Worm (Caenorhabditis elegans) whole organism, early embryonic: ENCODE results near the gene cul-6.

ENCODE experiments used
- B0310.2 ChIP-seq: sonication (generic microtip); optimal IDR thresholded peaks from 2 replicates; lab custom pipeline; 2016; ENCODE audit warnings: mild to moderate bottlenecking, missing genetic modification characterization, missing compliant biosample characterization
- F13C5.2 ChIP-seq: sonication (generic microtip); optimal IDR thresholded peaks from 2 replicates; lab custom pipeline; 2017; ENCODE audit warnings: mild to moderate bottlenecking, missing genetic modification characterization, inconsistent platforms, missing compliant biosample characterization
- aly-1 ChIP-seq: sonication (generic microtip); optimal IDR thresholded peaks from 2 replicates; lab custom pipeline; 2016; ENCODE audit warnings: missing genetic modification characterization, missing compliant biosample characterization
- ama-1 ChIP-seq: fragments of 150-350 bp; optimal IDR thresholded peaks from 2 replicates; lab custom pipeline; 2014
- ceh-13 ChIP-seq: fragments of 200-800 bp; sonication (Bioruptor generic); optimal IDR thresholded peaks from 2 replicates; lab custom pipeline; 2018; ENCODE audit warnings: mild to moderate bottlenecking, missing genetic modification characterization, missing compliant biosample characterization
- ceh-36 ChIP-seq: sonication (generic microtip); optimal IDR thresholded peaks from 2 replicates; lab custom pipeline; 2016; ENCODE audit warnings: missing genetic modification characterization, inconsistent platforms, missing compliant biosample characterization
- ets-7 ChIP-seq: sonication (generic microtip); optimal IDR thresholded peaks from 2 replicates; lab custom pipeline; 2016; ENCODE audit warnings: missing genotype, missing genetic modification characterization, missing compliant biosample characterization
- flt-1 ChIP-seq: fragments of 200-800 bp; sonication (Bioruptor generic); IDR thresholded peaks from 2 replicates; pipeline ENCODE4 v1.3.6; 2022; ENCODE audit warnings: missing genetic modification characterization, missing compliant biosample characterization
- hmbx-1 ChIP-seq: sonication (generic microtip); optimal IDR thresholded peaks from 2 replicates; lab custom pipeline; 2016; ENCODE audit warnings: mild to moderate bottlenecking, missing genetic modification characterization, missing compliant biosample characterization
- hmg-4 ChIP-seq: fragments of 200-800 bp; sonication (Bioruptor generic); optimal IDR thresholded peaks from 2 replicates; lab custom pipeline; 2018; ENCODE audit warnings: mild to moderate bottlenecking, missing genetic modification characterization, missing compliant biosample characterization
- hnd-1 ChIP-seq: sonication (generic microtip); optimal IDR thresholded peaks from 2 replicates; lab custom pipeline; 2016; ENCODE audit warnings: missing genetic modification characterization, missing compliant biosample characterization
- pes-1 ChIP-seq: fragments of 200-800 bp; sonication (Bioruptor generic); IDR thresholded peaks from 2 replicates; pipeline ENCODE4 v1.3.6; 2022; ENCODE audit warnings: missing genetic modification reagents, missing genetic modification characterization, missing compliant biosample characterization
- scrt-1 ChIP-seq: fragments of 200-800 bp; sonication (Bioruptor generic); IDR thresholded peaks from 2 replicates; pipeline ENCODE4 v1.3.6; 2022; ENCODE audit warnings: missing genetic modification characterization, missing compliant biosample characterization
- sea-1 ChIP-seq: fragments of 200-800 bp; sonication (Bioruptor generic); conservative IDR thresholded peaks from 2 replicates; pipeline ENCODE4 v1.3.6; 2022; ENCODE audit warnings: missing genetic modification characterization, missing compliant biosample characterization
- tbx-11 ChIP-seq: fragments of 200-800 bp; sonication (Bioruptor generic); IDR thresholded peaks from 2 replicates; pipeline ENCODE4 v1.3.6; 2022; ENCODE audit warnings: missing genetic modification characterization, missing compliant biosample characterization
- tbx-37 ChIP-seq: fragments of 200-800 bp; sonication (Bioruptor generic); conservative IDR thresholded peaks from 2 replicates; pipeline ENCODE4 v1.3.6; 2022; ENCODE audit warnings: missing genetic modification reagents, missing genetic modification characterization, missing compliant biosample characterization
- tra-4 ChIP-seq: sonication (generic microtip); optimal IDR thresholded peaks from 2 replicates; lab custom pipeline; 2017; ENCODE audit warnings: missing genetic modification characterization, missing compliant biosample characterization

cul-6 gene

DNA sequence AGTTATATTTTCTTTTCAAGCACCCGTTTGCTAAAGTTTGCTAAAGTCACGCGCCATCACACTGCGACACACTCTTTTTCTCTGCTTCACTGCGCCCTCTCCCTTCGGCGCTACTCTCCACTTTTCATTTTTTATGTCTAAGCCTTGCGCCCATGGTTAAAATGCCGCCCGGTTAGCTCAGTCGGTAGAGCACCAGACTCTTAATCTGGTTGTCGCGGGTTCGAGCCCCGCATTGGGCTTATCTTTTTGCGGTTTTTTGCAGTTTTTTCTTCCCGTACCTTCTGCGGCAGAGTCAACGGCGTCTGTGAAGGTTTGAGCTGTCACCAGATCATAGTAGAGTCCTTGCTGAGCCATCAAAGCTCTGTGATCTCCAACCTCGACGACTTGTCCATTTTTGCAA, 4.3 kb upstream of the cul-6 start:
- TF ChIP-seq scrt-1 (GFP tag; lab: Robert Waterston, UW) = peak; percentile 73
- TF ChIP-seq tbx-37 = peak; percentile 67
- no peak for TF ChIP-seq hmbx-1 (tag; lab: Kevin White, UChicago)
- TF ChIP-seq ets-7 (tag; lab: Kevin White, UChicago) = peak; percentile 19
- TF ChIP-seq B0310.2 (tag; lab: Kevin White, UChicago) = no peak
- peak; percentile 48 for TF ChIP-seq F13C5.2
- TF ChIP-seq sea-1 (GFP tag; lab: Robert Waterston, UW) = peak; percentile 78
- TF ChIP-seq tbx-11 (GFP tag; lab: Robert Waterston, UW) = peak; percentile 83
- TF ChIP-seq flt-1 (GFP tag; lab: Robert Waterston, UW) = peak; percentile 52; the same call in 1 of the 2 replicates
- peak; percentile 21 for TF ChIP-seq ceh-13 (GFP tag; lab: Kevin White, UChicago)
- peak; percentile 55 for TF ChIP-seq hmg-4
- TF ChIP-seq ceh-36 (tag; lab: Kevin White, UChicago) = peak; percentile 66
- no peak for TF ChIP-seq aly-1 (tag; lab: Kevin White, UChicago)
- no peak for TF ChIP-seq tra-4
- peak; percentile 49 for TF ChIP-seq hnd-1 (tag; lab: Kevin White, UChicago)

- TF ChIP-seq hnd-1 (tag; lab: Kevin White, UChicago) (no peak), hmbx-1 (tag; lab: Kevin White, UChicago) (no peak), tbx-37 (no peak), ets-7 (tag; lab: Kevin White, UChicago) (no peak), aly-1 (tag; lab: Kevin White, UChicago) (no peak), flt-1 (GFP tag; lab: Robert Waterston, UW) (no peak), pes-1 (GFP tag; lab: Robert Waterston, UW) (no peak), scrt-1 (GFP tag; lab: Robert Waterston, UW) (no peak), F13C5.2 (no peak), tbx-11 (GFP tag; lab: Robert Waterston, UW) (no peak), ceh-36 (tag; lab: Kevin White, UChicago) (no peak), B0310.2 (tag; lab: Kevin White, UChicago) (no peak), sea-1 (GFP tag; lab: Robert Waterston, UW) (no peak), hmg-4 (no peak), ceh-13 (GFP tag; lab: Kevin White, UChicago) (no peak), ama-1 (no peak), tra-4 (no peak)
Observed at ce11 chrIV:12585966-12586365, 4.3 kb downstream of the cul-6 start, which contains the start of gene K08E7.8. TSS of gene K08E7.8 (minus strand) at chrIV:12586066.

DNA sequence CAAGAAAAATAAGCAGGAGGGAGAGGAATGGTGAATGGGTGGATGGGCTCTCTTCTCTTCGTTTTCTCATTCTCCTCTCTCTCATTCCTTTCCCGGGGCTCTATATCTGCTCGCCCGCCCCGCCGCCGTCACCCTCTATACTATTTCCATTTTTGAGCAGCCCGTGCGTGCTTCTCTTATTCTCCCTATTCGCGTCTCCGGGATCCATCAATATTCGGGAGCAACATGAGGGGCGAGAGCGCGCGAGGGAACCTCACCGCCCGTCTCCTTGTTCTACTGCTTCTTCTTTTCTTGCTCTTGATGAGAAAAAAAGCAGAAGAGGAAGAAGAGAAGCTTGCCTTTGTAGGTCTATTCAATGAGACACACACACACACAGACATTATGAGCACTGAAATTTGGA, 6.1 kb downstream of the cul-6 start:
- TF ChIP-seq scrt-1 (GFP tag; lab: Robert Waterston, UW) (no peak), sea-1 (GFP tag; lab: Robert Waterston, UW) (no peak), hmbx-1 (tag; lab: Kevin White, UChicago) (no peak), tbx-37 (no peak)

DNA sequence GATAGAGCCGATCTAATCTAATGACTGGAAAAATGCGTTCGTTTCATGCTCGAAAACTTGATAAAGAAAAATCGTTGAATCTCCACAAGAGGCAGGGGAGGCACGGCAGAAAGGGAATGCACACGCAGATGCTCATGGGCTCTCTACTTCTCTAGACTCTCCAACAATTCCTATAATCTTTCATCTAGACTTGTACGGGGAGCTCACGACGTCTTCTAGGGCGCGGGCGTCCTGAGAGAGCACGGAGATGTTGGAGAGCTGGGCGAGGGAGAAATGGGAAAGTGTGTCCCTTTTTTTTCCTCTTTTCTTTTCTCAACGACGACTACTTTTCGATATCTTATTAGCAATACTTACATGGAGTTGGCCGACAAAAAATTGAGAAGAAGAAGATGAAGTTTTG, 7.1 kb downstream of the cul-6 start:
- no peak for TF ChIP-seq B0310.2 (tag; lab: Kevin White, UChicago)
- no peak for TF ChIP-seq flt-1 (GFP tag; lab: Robert Waterston, UW)
- TF ChIP-seq hmg-4 = no peak
- TF ChIP-seq ets-7 (tag; lab: Kevin White, UChicago) = no peak
- TF ChIP-seq tra-4 = no peak
- TF ChIP-seq pes-1 (GFP tag; lab: Robert Waterston, UW) = no peak
- TF ChIP-seq scrt-1 (GFP tag; lab: Robert Waterston, UW) = no peak
- TF ChIP-seq aly-1 (tag; lab: Kevin White, UChicago) = no peak
- no peak for TF ChIP-seq hnd-1 (tag; lab: Kevin White, UChicago)
- no peak for TF ChIP-seq ceh-13 (GFP tag; lab: Kevin White, UChicago)
- TF ChIP-seq ama-1 = no peak
- TF ChIP-seq sea-1 (GFP tag; lab: Robert Waterston, UW) = no peak
- no peak for TF ChIP-seq tbx-37

DNA sequence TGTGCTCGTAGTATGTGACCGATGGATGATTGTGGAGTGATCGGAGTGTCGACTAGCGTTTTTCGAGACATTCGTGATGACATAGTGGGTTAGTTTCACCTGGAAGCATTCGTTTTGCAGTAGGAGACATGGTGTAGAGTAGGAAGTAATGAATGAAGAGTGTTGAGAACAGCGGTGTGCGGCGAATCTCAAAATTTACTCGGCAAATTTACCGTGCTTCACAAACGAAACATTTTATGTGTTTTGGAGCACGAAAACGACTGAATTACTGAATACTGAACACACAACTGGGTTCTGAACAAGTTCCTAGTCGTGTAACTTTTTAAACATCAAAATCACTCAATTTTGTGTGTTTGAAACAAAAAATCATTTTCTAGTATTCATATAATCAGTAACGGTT, 9.2 kb downstream of the cul-6 start, which contains the start of gene K08E7.6:
TSS of gene K08E7.6 (minus strand) at position 101 of the 400 bp plus-strand sequence.
- TF ChIP-seq F13C5.2 = no peak
- TF ChIP-seq hnd-1 (tag; lab: Kevin White, UChicago) = no peak
- TF ChIP-seq ceh-36 (tag; lab: Kevin White, UChicago) = no peak
- TF ChIP-seq ets-7 (tag; lab: Kevin White, UChicago) = no peak
- TF ChIP-seq tbx-37 = no peak
- no peak for TF ChIP-seq pes-1 (GFP tag; lab: Robert Waterston, UW)
- TF ChIP-seq hmbx-1 (tag; lab: Kevin White, UChicago) = no peak
- TF ChIP-seq tbx-11 (GFP tag; lab: Robert Waterston, UW) = no peak
- no peak for TF ChIP-seq aly-1 (tag; lab: Kevin White, UChicago)
- TF ChIP-seq hmg-4 = no peak
- TF ChIP-seq ceh-13 (GFP tag; lab: Kevin White, UChicago) = no peak
- no peak for TF ChIP-seq scrt-1 (GFP tag; lab: Robert Waterston, UW)
- no peak for TF ChIP-seq tra-4
- TF ChIP-seq flt-1 (GFP tag; lab: Robert Waterston, UW) = no peak
- TF ChIP-seq ama-1 = no peak
- no peak for TF ChIP-seq sea-1 (GFP tag; lab: Robert Waterston, UW)
- TF ChIP-seq B0310.2 (tag; lab: Kevin White, UChicago) = no peak

DNA sequence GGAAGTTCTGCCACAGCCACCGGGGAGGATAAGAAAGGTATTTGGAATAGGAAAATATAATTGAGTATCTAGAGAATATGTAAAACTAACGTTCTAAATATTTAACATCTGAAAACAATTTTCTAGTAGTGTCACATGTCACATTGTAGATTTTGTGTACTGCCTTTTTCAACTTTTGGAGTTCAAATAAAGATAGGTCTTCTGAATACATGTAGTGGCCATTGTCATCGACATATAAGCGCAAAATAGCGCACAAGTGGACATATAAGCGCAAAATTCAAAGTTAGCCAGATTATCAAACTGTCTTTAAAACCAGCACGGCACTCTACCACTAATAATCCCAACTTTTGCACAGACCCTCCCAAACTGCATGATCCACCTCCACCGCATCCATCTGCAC, 16.0 kb downstream of the cul-6 start:
- TF ChIP-seq sea-1 (GFP tag; lab: Robert Waterston, UW) = no peak
- TF ChIP-seq aly-1 (tag; lab: Kevin White, UChicago) = no peak
- no peak for TF ChIP-seq tbx-37
- TF ChIP-seq B0310.2 (tag; lab: Kevin White, UChicago) = no peak
- TF ChIP-seq tbx-11 (GFP tag; lab: Robert Waterston, UW) = no peak
- TF ChIP-seq ceh-13 (GFP tag; lab: Kevin White, UChicago) = no peak
- no peak for TF ChIP-seq flt-1 (GFP tag; lab: Robert Waterston, UW)
- no peak for TF ChIP-seq ets-7 (tag; lab: Kevin White, UChicago)
- TF ChIP-seq F13C5.2 = no peak
- TF ChIP-seq ceh-36 (tag; lab: Kevin White, UChicago) = no peak
- no peak for TF ChIP-seq hmbx-1 (tag; lab: Kevin White, UChicago)
- no peak for TF ChIP-seq tra-4
- no peak for TF ChIP-seq pes-1 (GFP tag; lab: Robert Waterston, UW)

DNA sequence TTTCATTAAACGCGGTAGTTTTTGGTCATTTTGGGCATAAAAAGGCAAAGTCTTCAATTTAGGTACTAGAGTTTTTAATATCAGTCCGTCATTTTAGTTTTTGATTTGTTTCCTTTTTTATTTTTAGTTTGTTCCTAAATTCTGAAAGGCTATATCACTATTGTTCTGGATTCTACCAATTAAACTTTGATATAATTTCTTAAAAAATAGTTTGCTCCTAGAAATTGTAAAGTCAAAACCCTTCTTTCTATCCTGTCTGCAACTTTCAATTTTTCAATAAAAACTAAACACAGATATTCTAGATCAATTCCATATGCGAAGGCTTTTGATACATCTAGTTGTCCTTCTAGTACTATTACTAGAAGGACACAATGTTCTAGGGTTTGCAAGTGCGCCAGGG, 17.2 kb downstream of the cul-6 start, which contains the start of gene K08E7.5:
TSS of gene K08E7.5 (plus strand) at position 301 of the 400 bp plus-strand sequence.
- TF ChIP-seq tra-4 (no peak), sea-1 (GFP tag; lab: Robert Waterston, UW) (no peak), hnd-1 (tag; lab: Kevin White, UChicago) (no peak), hmbx-1 (tag; lab: Kevin White, UChicago) (no peak), B0310.2 (tag; lab: Kevin White, UChicago) (no peak), flt-1 (GFP tag; lab: Robert Waterston, UW) (no peak), ets-7 (tag; lab: Kevin White, UChicago) (no peak), tbx-37 (no peak), aly-1 (tag; lab: Kevin White, UChicago) (no peak)
